Worm (Caenorhabditis elegans) whole organism, L4/young adult: ENCODE results near the gene dmd-5.

Experiments used
- W03F9.2 ChIP-seq: fragments of 150-350 bp; optimal IDR thresholded peaks from 2 replicates; lab custom pipeline; 2014; ENCODE audit warnings: missing biosample characterization, missing genetic modification characterization
- dao-5 ChIP-seq: sonication (generic microtip); optimal IDR thresholded peaks from 2 replicates; lab custom pipeline; 2016; ENCODE audit warnings: missing genotype, missing genetic modification characterization, moderate library complexity, missing compliant biosample characterization
- him-1 ChIP-seq: sonication (generic microtip); optimal IDR thresholded peaks from 2 replicates; lab custom pipeline; 2016; ENCODE audit warnings: missing genotype, missing genetic modification reagents, missing genetic modification characterization, missing compliant biosample characterization

ce11 chrII:5747312-5747711, 26.7 kb downstream of the dmd-5 start:
- TF ChIP-seq him-1 (tag; lab: Kevin White, UChicago) = no peak
- TF ChIP-seq dao-5 (tag; lab: Kevin White, UChicago) = no peak
- no peak for TF ChIP-seq W03F9.2 (tag; lab: Kevin White, UChicago)
